Fruit fly (Drosophila melanogaster) whole organism, embryonic: ENCODE measurements around the gene sno.

Experiments used
- Adf1 ChIP-seq: fragments of 200-800 bp; sonication (Bioruptor generic); IDR thresholded peaks from 2 replicates; pipeline ENCODE4 v1.3.6; 2022; ENCODE audit warnings: missing biosample characterization, missing genetic modification characterization
- CG10209 ChIP-seq: fragments of 200-800 bp; sonication (Bioruptor generic); optimal IDR thresholded peaks from 3 replicates; lab custom pipeline; 2017; ENCODE audit warnings: missing biosample characterization, mild to moderate bottlenecking, missing genetic modification characterization, missing genetic modification reagents
- CG10565 ChIP-seq: fragments of 200-800 bp; sonication (Bioruptor generic); optimal IDR thresholded peaks from 3 replicates; lab custom pipeline; 2016; ENCODE audit warnings: missing biosample characterization, mild to moderate bottlenecking, missing genetic modification characterization
- CG11085 ChIP-seq: fragments of 200-800 bp; sonication (Bioruptor generic); IDR thresholded peaks from 2 replicates; pipeline ENCODE4 v1.3.6; 2022; ENCODE audit warnings: missing biosample characterization, missing genetic modification characterization
- CG11398 ChIP-seq: fragments of 200-800 bp; sonication (Bioruptor generic); optimal IDR thresholded peaks from 2 replicates; lab custom pipeline; 2016; ENCODE audit warnings: missing biosample characterization, missing genetic modification characterization
- CG11504 ChIP-seq: fragments of 200-800 bp; sonication (Bioruptor generic); optimal IDR thresholded peaks from 3 replicates; lab custom pipeline; 2019; ENCODE audit warnings: missing biosample characterization, mild to moderate bottlenecking, missing genetic modification characterization, moderate library complexity
- CG11696 ChIP-seq: fragments of 200-800 bp; sonication (Bioruptor generic); IDR thresholded peaks from 2 replicates; pipeline ENCODE4 v1.3.6; 2022; ENCODE audit warnings: missing biosample characterization, missing genetic modification characterization
- CG12769 ChIP-seq: fragments of 200-800 bp; sonication (Bioruptor generic); optimal IDR thresholded peaks from 2 replicates; lab custom pipeline; 2019; ENCODE audit warnings: missing biosample characterization, mild to moderate bottlenecking, missing genetic modification characterization, moderate library complexity
- CG13894 ChIP-seq: fragments of 200-800 bp; sonication (Bioruptor generic); optimal IDR thresholded peaks from 3 replicates; lab custom pipeline; 2018; ENCODE audit warnings: missing biosample characterization, mild to moderate bottlenecking, missing genetic modification characterization, moderate library complexity
- CG1602 ChIP-seq: fragments of 200-800 bp; sonication (Bioruptor generic); optimal IDR thresholded peaks from 3 replicates; lab custom pipeline; 2016; ENCODE audit warnings: missing biosample characterization, missing genetic modification characterization
- CG16815 ChIP-seq: fragments of 200-800 bp; sonication (Bioruptor generic); optimal IDR thresholded peaks from 3 replicates; lab custom pipeline; 2017; ENCODE audit warnings: missing biosample characterization, mild to moderate bottlenecking, missing genetic modification characterization
- CG17385 ChIP-seq: fragments of 200-800 bp; sonication (Bioruptor generic); optimal IDR thresholded peaks from 3 replicates; lab custom pipeline; 2018; ENCODE audit warnings: missing biosample characterization, mild to moderate bottlenecking, missing genetic modification characterization
- CG17568 ChIP-seq: fragments of 200-800 bp; sonication (Bioruptor generic); optimal IDR thresholded peaks from 2 replicates; lab custom pipeline; 2018; ENCODE audit warnings: missing biosample characterization, mild to moderate bottlenecking, missing genetic modification characterization, moderate library complexity
- CG17612 ChIP-seq: fragments of 200-800 bp; sonication (Bioruptor generic); IDR thresholded peaks from 2 replicates; pipeline ENCODE4 v1.3.6; 2022; ENCODE audit warnings: missing biosample characterization, missing genetic modification characterization
- CG2199 ChIP-seq: fragments of 200-800 bp; sonication (Bioruptor generic); IDR thresholded peaks from 3 replicates; pipeline ENCODE4 v1.3.6; 2022; ENCODE audit warnings: missing biosample characterization, missing genetic modification characterization
- CG3281 ChIP-seq: fragments of 200-800 bp; sonication (Bioruptor generic); optimal IDR thresholded peaks from 3 replicates; lab custom pipeline; 2017; ENCODE audit warnings: missing biosample characterization, mild to moderate bottlenecking, missing genetic modification characterization
- CG4617 ChIP-seq: fragments of 200-800 bp; sonication (Bioruptor generic); optimal IDR thresholded peaks from 3 replicates; lab custom pipeline; 2016; ENCODE audit warnings: missing biosample characterization, missing genetic modification characterization, borderline replicate concordance
- CG5180 ChIP-seq: fragments of 200-800 bp; sonication (Bioruptor generic); optimal IDR thresholded peaks from 3 replicates; lab custom pipeline; 2017; ENCODE audit warnings: missing biosample characterization, missing genetic modification characterization, mild to moderate bottlenecking, moderate library complexity, missing genetic modification reagents
- CG6272 ChIP-seq: fragments of 200-800 bp; sonication (Bioruptor generic); IDR thresholded peaks from 2 replicates; pipeline ENCODE4 v1.3.6; 2022; ENCODE audit warnings: missing biosample characterization, missing genetic modification characterization
- CG7786 ChIP-seq: fragments of 200-800 bp; sonication (Bioruptor generic); optimal IDR thresholded peaks from 2 replicates; lab custom pipeline; 2016; ENCODE audit warnings: missing biosample characterization, missing genetic modification characterization
- CkIIα-i1 ChIP-seq: fragments of 200-800 bp; sonication (Bioruptor generic); IDR thresholded peaks from 2 replicates; pipeline ENCODE4 v1.3.6; 2022; ENCODE audit warnings: missing biosample characterization, missing genetic modification characterization
- Dbx ChIP-seq: fragments of 200-800 bp; sonication (Bioruptor generic); IDR thresholded peaks from 3 replicates; pipeline ENCODE4 v1.3.6; 2022; ENCODE audit warnings: missing biosample characterization, missing genetic modification characterization
- Dp ChIP-seq: fragments of 200-800 bp; sonication (Bioruptor generic); optimal IDR thresholded peaks from 2 replicates; lab custom pipeline; 2018; ENCODE audit warnings: missing biosample characterization, mild to moderate bottlenecking, missing genetic modification characterization, moderate library complexity
- Drgx ChIP-seq: fragments of 200-800 bp; sonication (Bioruptor generic); IDR thresholded peaks from 2 replicates; pipeline ENCODE4 v1.3.6; 2022; ENCODE audit warnings: missing biosample characterization, missing genetic modification characterization
- Lhr ChIP-seq: fragments of 200-800 bp; sonication (Bioruptor generic); optimal IDR thresholded peaks from 3 replicates; lab custom pipeline; 2017; ENCODE audit warnings: mild to moderate bottlenecking, missing biosample characterization, missing genetic modification reagents, missing genetic modification characterization
- Lim3 ChIP-seq: fragments of 200-800 bp; sonication (Bioruptor generic); IDR thresholded peaks from 2 replicates; pipeline ENCODE4 v1.3.6; 2022; ENCODE audit warnings: missing biosample characterization, missing genetic modification characterization
- Med ChIP-seq: fragments of 200-800 bp; sonication (Bioruptor generic); peaks from one replicate; lab custom pipeline; 2016; ENCODE audit warnings: missing biosample characterization, missing genetic modification characterization, mild to moderate bottlenecking, inconsistent platforms, moderate library complexity
- Ravus ChIP-seq: fragments of 200-800 bp; sonication (Bioruptor generic); IDR thresholded peaks from 2 replicates; pipeline ENCODE4 v1.3.6; 2022; ENCODE audit warnings: missing biosample characterization, missing genetic modification characterization
- cg ChIP-seq: fragments of 200-800 bp; sonication (Bioruptor generic); optimal IDR thresholded peaks from 3 replicates; lab custom pipeline; 2019; ENCODE audit warnings: missing biosample characterization, mild to moderate bottlenecking, missing genetic modification characterization, moderate library complexity
- chinmo ChIP-seq: fragments of 200-800 bp; sonication (Bioruptor generic); IDR thresholded peaks from 4 replicates; pipeline ENCODE4 v1.3.6; 2022; ENCODE audit warnings: missing biosample characterization, missing genetic modification characterization; ENCODE audit not compliant: partially characterized antibody
- croc ChIP-seq: fragments of 200-800 bp; sonication (Bioruptor generic); conservative IDR thresholded peaks from 3 replicates; pipeline ENCODE4 v1.3.6; 2022; ENCODE audit warnings: missing biosample characterization, missing genetic modification characterization
- crol ChIP-seq: fragments of 200-800 bp; sonication (Bioruptor generic); IDR thresholded peaks from 2 replicates; pipeline ENCODE4 v1.3.6; 2022; ENCODE audit warnings: missing biosample characterization, missing genetic modification characterization
- ewg ChIP-seq: fragments of 200-800 bp; sonication (Bioruptor generic); optimal IDR thresholded peaks from 3 replicates; lab custom pipeline; 2017; ENCODE audit warnings: mild to moderate bottlenecking, missing biosample characterization, missing genetic modification reagents, missing genetic modification characterization
- fd102C ChIP-seq: fragments of 200-800 bp; sonication (Bioruptor generic); optimal IDR thresholded peaks from 2 replicates; lab custom pipeline; 2018; ENCODE audit warnings: missing biosample characterization, mild to moderate bottlenecking, missing genetic modification characterization, moderate library complexity
- gt ChIP-seq: fragments of 200-800 bp; sonication (Bioruptor generic); IDR thresholded peaks from 2 replicates; pipeline ENCODE4 v1.3.6; 2022; ENCODE audit warnings: missing biosample characterization, missing genetic modification characterization
- jigr1 ChIP-seq: fragments of 200-800 bp; sonication (Bioruptor generic); IDR thresholded peaks from 3 replicates; pipeline ENCODE4 v1.3.6; 2022; ENCODE audit warnings: missing biosample characterization, missing genetic modification characterization
- lbe ChIP-seq: fragments of 200-800 bp; sonication (Bioruptor generic); optimal IDR thresholded peaks from 2 replicates; lab custom pipeline; 2016; ENCODE audit warnings: missing biosample characterization, mild to moderate bottlenecking, missing genetic modification characterization
- luna ChIP-seq: fragments of 200-800 bp; sonication (Bioruptor generic); optimal IDR thresholded peaks from 2 replicates; lab custom pipeline; 2016; ENCODE audit warnings: missing biosample characterization, missing genetic modification characterization
- mirr ChIP-seq: fragments of 200-800 bp; sonication (Bioruptor generic); optimal IDR thresholded peaks from 3 replicates; lab custom pipeline; 2018; ENCODE audit warnings: missing biosample characterization, mild to moderate bottlenecking, missing genetic modification characterization
- nmo ChIP-seq: fragments of 200-800 bp; sonication (Bioruptor generic); optimal IDR thresholded peaks from 2 replicates; lab custom pipeline; 2018; ENCODE audit warnings: missing biosample characterization, mild to moderate bottlenecking, missing genetic modification characterization, moderate library complexity
- nom ChIP-seq: fragments of 200-800 bp; sonication (Bioruptor generic); optimal IDR thresholded peaks from 2 replicates; lab custom pipeline; 2017; ENCODE audit warnings: missing biosample characterization, missing genetic modification characterization, mild to moderate bottlenecking, moderate library complexity, missing genetic modification reagents
- pita ChIP-seq: fragments of 200-800 bp; sonication (Bioruptor generic); optimal IDR thresholded peaks from 2 replicates; lab custom pipeline; 2017; ENCODE audit warnings: missing biosample characterization, mild to moderate bottlenecking, missing genetic modification characterization
- schlank ChIP-seq: fragments of 200-800 bp; sonication (Bioruptor generic); optimal IDR thresholded peaks from 2 replicates; lab custom pipeline; 2018; ENCODE audit warnings: missing biosample characterization, mild to moderate bottlenecking, missing genetic modification characterization
- scrt ChIP-seq: fragments of 200-800 bp; sonication (Bioruptor generic); optimal IDR thresholded peaks from 2 replicates; lab custom pipeline; 2018; ENCODE audit warnings: missing biosample characterization, mild to moderate bottlenecking, missing genetic modification characterization, moderate library complexity
- slp2 ChIP-seq: fragments of 200-800 bp; sonication (Bioruptor generic); optimal IDR thresholded peaks from 2 replicates; lab custom pipeline; 2016; ENCODE audit warnings: missing biosample characterization, missing genetic modification characterization
- sqz ChIP-seq: fragments of 200-800 bp; sonication (Bioruptor generic); optimal IDR thresholded peaks from 3 replicates; lab custom pipeline; 2018; ENCODE audit warnings: missing biosample characterization, mild to moderate bottlenecking, missing genetic modification characterization
- tin ChIP-seq: fragments of 200-800 bp; sonication (Bioruptor generic); optimal IDR thresholded peaks from 3 replicates; lab custom pipeline; 2016; ENCODE audit warnings: missing biosample characterization, missing genetic modification characterization
- twi ChIP-seq: fragments of 200-800 bp; optimal IDR thresholded peaks from 2 replicates; lab custom pipeline; 2019; ENCODE audit warnings: missing biosample characterization, mild to moderate bottlenecking, missing genetic modification characterization, moderate library complexity
- unpg ChIP-seq: fragments of 200-800 bp; sonication (Bioruptor generic); optimal IDR thresholded peaks from 3 replicates; lab custom pipeline; 2018; ENCODE audit warnings: missing biosample characterization, mild to moderate bottlenecking, missing genetic modification characterization, moderate library complexity
- vfl ChIP-seq: fragments of 200-800 bp; sonication (Bioruptor generic); optimal IDR thresholded peaks from 2 replicates; lab custom pipeline; 2016; ENCODE audit warnings: missing biosample characterization, missing genetic modification characterization

The sno gene

dm6 chrX:13209410-13209809, 2.1 kb downstream of the sno start:
- TF ChIP-seq nom (peak; percentile 76), sqz (GFP tag; lab: Kevin White, UChicago) (peak; percentile 47), CG17568 (GFP tag; lab: Kevin White, UChicago) (no peak), scrt (GFP tag; lab: Kevin White, UChicago) (peak; percentile 26), Ravus (GFP tag; lab: Robert Waterston, UW) (no peak), ewg (GFP tag; lab: Kevin White, UChicago) (peak; percentile 15), pita (no peak)

dm6 chrX:13208554-13208953, 2.9 kb downstream of the sno start:
- TF ChIP-seq jigr1 (GFP tag; lab: Robert Waterston, UW) (no peak), croc (GFP tag; lab: Robert Waterston, UW) (no peak), CG11398 (GFP tag; lab: Kevin White, UChicago) (no peak), slp2 (GFP tag; lab: Kevin White, UChicago) (no peak), fd102C (GFP tag; lab: Kevin White, UChicago) (no peak), twi (tag; lab: Kevin White, UChicago) (no peak), crol (peak; percentile 90), CG17385 (GFP tag; lab: Kevin White, UChicago) (no peak), Dp (no peak), schlank (tag; lab: Kevin White, UChicago) (no peak), CG10209 (GFP tag; lab: Kevin White, UChicago) (no peak), Dbx (GFP tag; lab: Robert Waterston, UW) (0 out of 3 replicates have a peak, but pooled peaks have one; percentile 12), CG1602 (GFP tag; lab: Kevin White, UChicago) (no peak), CG7786 (GFP tag; lab: Kevin White, UChicago) (no peak), nmo (GFP tag; lab: Kevin White, UChicago) (no peak), CG3281 (GFP tag; lab: Kevin White, UChicago) (no peak), CG12769 (tag; lab: Kevin White, UChicago) (no peak), CG4617 (no peak), CG5180 (no peak), Lhr (GFP tag; lab: Kevin White, UChicago) (no peak), CG11085 (GFP tag; lab: Robert Waterston, UW) (no peak), cg (no peak), vfl (GFP tag; lab: Kevin White, UChicago) (no peak), CG17612 (GFP tag; lab: Robert Waterston, UW) (no peak), mirr (GFP tag; lab: Kevin White, UChicago) (no peak), lbe (GFP tag; lab: Kevin White, UChicago) (no peak), Drgx (GFP tag; lab: Robert Waterston, UW) (no peak), CkIIα-i1 (GFP tag; lab: Robert Waterston, UW) (no peak), CG10565 (GFP tag; lab: Kevin White, UChicago) (no peak), unpg (GFP tag; lab: Kevin White, UChicago) (no peak), chinmo (0 out of 4 replicates have a peak, but pooled peaks have one; percentile 50), luna (no peak), CG2199 (GFP tag; lab: Robert Waterston, UW) (no peak), Lim3 (no peak), Med (GFP tag; lab: Kevin White, UChicago) (no peak), tin (GFP tag; lab: Kevin White, UChicago) (no peak), CG11504 (tag; lab: Kevin White, UChicago) (no peak), CG13894 (peak; percentile 5), gt (no peak), CG16815 (GFP tag; lab: Kevin White, UChicago) (no peak), CG6272 (GFP tag; lab: Robert Waterston, UW) (no peak), CG11696 (GFP tag; lab: Robert Waterston, UW) (no peak), Adf1 (GFP tag; lab: Robert Waterston, UW) (no peak)
